Worm (Caenorhabditis elegans) whole organism, midembryonic: ENCODE measurements around the gene Y45G5AM.7.

ENCODE experiments used
- T22C8.4 ChIP-seq: fragments of 200-800 bp; sonication (Bioruptor generic); IDR thresholded peaks from 2 replicates; pipeline ENCODE4 v1.3.6; 2022; ENCODE audit warnings: missing genetic modification characterization, missing compliant biosample characterization
- cog-1 ChIP-seq: sonication (generic microtip); optimal IDR thresholded peaks from 2 replicates; lab custom pipeline; 2016; ENCODE audit warnings: missing genetic modification characterization, missing compliant biosample characterization
- flt-1 ChIP-seq: fragments of 200-800 bp; sonication (Bioruptor generic); IDR thresholded peaks from 2 replicates; pipeline ENCODE4 v1.3.6; 2022; ENCODE audit warnings: missing genetic modification characterization, missing compliant biosample characterization
- klf-2 ChIP-seq: fragments of 200-800 bp; sonication (Bioruptor generic); conservative IDR thresholded peaks from 2 replicates; pipeline ENCODE4 v1.3.6; 2022; ENCODE audit warnings: missing genetic modification reagents, missing genetic modification characterization, missing compliant biosample characterization
- med-1 ChIP-seq: sonication (generic microtip); optimal IDR thresholded peaks from 2 replicates; lab custom pipeline; 2017; ENCODE audit warnings: missing genetic modification characterization, mild to moderate bottlenecking, missing compliant biosample characterization, antibody characterized with exemption, missing genetic modification reagents; ENCODE audit not compliant: insufficient read depth
- ref-1 ChIP-seq: fragments of 200-800 bp; sonication (Bioruptor generic); conservative IDR thresholded peaks from 2 replicates; pipeline ENCODE4 v1.3.6; 2022; ENCODE audit warnings: missing genetic modification reagents, missing genetic modification characterization, missing compliant biosample characterization
- tab-1 ChIP-seq: fragments of 200-800 bp; sonication (Bioruptor generic); IDR thresholded peaks from 2 replicates; pipeline ENCODE4 v1.3.6; 2022; ENCODE audit warnings: missing genetic modification characterization, missing compliant biosample characterization
- ztf-23 ChIP-seq: fragments of 200-800 bp; sonication (Bioruptor generic); IDR thresholded peaks from 2 replicates; pipeline ENCODE4 v1.3.6; 2022; ENCODE audit warnings: missing genetic modification reagents, missing genetic modification characterization, missing compliant biosample characterization
- ztf-29 ChIP-seq: fragments of 200-800 bp; sonication (Bioruptor generic); IDR thresholded peaks from 2 replicates; pipeline ENCODE4 v1.3.6; 2022; ENCODE audit warnings: missing genetic modification reagents, missing genetic modification characterization, missing compliant biosample characterization

The Y45G5AM.7 gene

ce11 chrV:4192688-4193471 is 22.8 kb upstream of the Y45G5AM.7 start:
- TF ChIP-seq cog-1 (tag; lab: Kevin White, UChicago) (peak; percentile 27), tab-1 (GFP tag; lab: Robert Waterston, UW) (no peak)

ce11 chrV:4190232-4190631 is 20.2 kb upstream of the Y45G5AM.7 start:
- TF ChIP-seq T22C8.4: no peak
- no peak for TF ChIP-seq flt-1
- TF ChIP-seq tab-1 (GFP tag; lab: Robert Waterston, UW): no peak
- no peak for TF ChIP-seq cog-1 (tag; lab: Kevin White, UChicago)
- no peak for TF ChIP-seq ztf-23
- no peak for TF ChIP-seq klf-2
- no peak for TF ChIP-seq med-1 (GFP tag; lab: Kevin White, UChicago)
- no peak for TF ChIP-seq ztf-29
- no peak for TF ChIP-seq ref-1 (GFP tag; lab: Robert Waterston, UW)

- TF ChIP-seq ztf-23 (no peak), ztf-29 (no peak), flt-1 (no peak), ref-1 (GFP tag; lab: Robert Waterston, UW) (no peak), tab-1 (GFP tag; lab: Robert Waterston, UW) (no peak), cog-1 (tag; lab: Kevin White, UChicago) (no peak), klf-2 (no peak)
These were observed 19.6 kb upstream of the Y45G5AM.7 start for ce11 chrV:4189618-4190017.

- TF ChIP-seq ref-1 (GFP tag; lab: Robert Waterston, UW): no peak
- TF ChIP-seq T22C8.4: no peak
- TF ChIP-seq med-1 (GFP tag; lab: Kevin White, UChicago): no peak
- no peak for TF ChIP-seq ztf-29
- no peak for TF ChIP-seq cog-1 (tag; lab: Kevin White, UChicago)
- no peak for TF ChIP-seq flt-1
- TF ChIP-seq klf-2: no peak
- no peak for TF ChIP-seq tab-1 (GFP tag; lab: Robert Waterston, UW)
- TF ChIP-seq ztf-23: no peak
These were observed 17.1 kb upstream of the Y45G5AM.7 start, which contains the start of gene nhr-114 for ce11 chrV:4187144-4187485. Gene nhr-114 (plus strand): TSS chrV:4187202.

ce11 chrV:4186453-4187143 is 16.6 kb upstream of the Y45G5AM.7 start:
- TF ChIP-seq med-1 (GFP tag; lab: Kevin White, UChicago): no peak
- TF ChIP-seq ztf-29: no peak
- TF ChIP-seq T22C8.4: no peak
- TF ChIP-seq klf-2: no peak
- no peak for TF ChIP-seq ref-1 (GFP tag; lab: Robert Waterston, UW)
- no peak for TF ChIP-seq cog-1 (tag; lab: Kevin White, UChicago)
- no peak for TF ChIP-seq tab-1 (GFP tag; lab: Robert Waterston, UW)
- TF ChIP-seq ztf-23: no peak
- no peak for TF ChIP-seq flt-1

ce11 chrV:4185885-4186284 is 15.8 kb upstream of the Y45G5AM.7 start:
- no peak for TF ChIP-seq ref-1 (GFP tag; lab: Robert Waterston, UW)
- TF ChIP-seq tab-1 (GFP tag; lab: Robert Waterston, UW): no peak
- no peak for TF ChIP-seq T22C8.4
- no peak for TF ChIP-seq cog-1 (tag; lab: Kevin White, UChicago)
- no peak for TF ChIP-seq med-1 (GFP tag; lab: Kevin White, UChicago)
- TF ChIP-seq ztf-29: no peak
- TF ChIP-seq flt-1: no peak

- no peak for TF ChIP-seq T22C8.4
- no peak for TF ChIP-seq ztf-23
- TF ChIP-seq tab-1 (GFP tag; lab: Robert Waterston, UW): no peak
- TF ChIP-seq cog-1 (tag; lab: Kevin White, UChicago): no peak
- no peak for TF ChIP-seq klf-2
- TF ChIP-seq med-1 (GFP tag; lab: Kevin White, UChicago): no peak
- TF ChIP-seq ztf-29: no peak
- no peak for TF ChIP-seq ref-1 (GFP tag; lab: Robert Waterston, UW)
- TF ChIP-seq flt-1: no peak
These were observed 12.5 kb upstream of the Y45G5AM.7 start for ce11 chrV:4182546-4182945.

ce11 chrV:4181727-4182126 is 11.7 kb upstream of the Y45G5AM.7 start:
- TF ChIP-seq med-1 (GFP tag; lab: Kevin White, UChicago) (no peak), flt-1 (peak; percentile 70; the same call in 1 of the 2 replicates)

ce11 chrV:4181272-4181671 is 11.2 kb upstream of the Y45G5AM.7 start:
- TF ChIP-seq cog-1 (tag; lab: Kevin White, UChicago) (no peak), ztf-29 (no peak), tab-1 (GFP tag; lab: Robert Waterston, UW) (no peak), med-1 (GFP tag; lab: Kevin White, UChicago) (no peak), T22C8.4 (no peak), flt-1 (no peak), ztf-23 (no peak), klf-2 (no peak), ref-1 (GFP tag; lab: Robert Waterston, UW) (no peak)

ce11 chrV:4175624-4176023 is 5.6 kb upstream of the Y45G5AM.7 start, which contains the start of the genes coh-4 and pid-5:
Gene coh-4 (minus strand): TSS chrV:4175640.
Gene pid-5 (plus strand): TSS chrV:4175882.
- TF ChIP-seq flt-1: no peak
- no peak for TF ChIP-seq tab-1 (GFP tag; lab: Robert Waterston, UW)
- TF ChIP-seq ztf-29: no peak
- no peak for TF ChIP-seq ztf-23
- no peak for TF ChIP-seq T22C8.4
- TF ChIP-seq cog-1 (tag; lab: Kevin White, UChicago): no peak
- no peak for TF ChIP-seq med-1 (GFP tag; lab: Kevin White, UChicago)
- no peak for TF ChIP-seq ref-1 (GFP tag; lab: Robert Waterston, UW)
- no peak for TF ChIP-seq klf-2
